Fruit fly (Drosophila melanogaster) whole organism, pupa: Measurements from ENCODE around the gene Trf5.

Source experiments
- CG10348 ChIP-seq: fragments of 200-800 bp; sonication (Bioruptor generic); IDR thresholded peaks from 2 replicates; pipeline ENCODE4 v1.3.6; 2022; ENCODE audit warnings: missing biosample characterization, missing genetic modification characterization
- CG12605 ChIP-seq: fragments of 200-800 bp; sonication (Bioruptor generic); IDR thresholded peaks from 2 replicates; pipeline ENCODE4 v1.3.6; 2022; ENCODE audit warnings: missing biosample characterization, missing genetic modification characterization
- CG13204 ChIP-seq: fragments of 200-800 bp; sonication (Bioruptor generic); optimal IDR thresholded peaks from 2 replicates; lab custom pipeline; 2018; ENCODE audit warnings: missing biosample characterization, mild to moderate bottlenecking, missing genetic modification characterization, moderate library complexity
- CG14655 ChIP-seq: fragments of 200-800 bp; sonication (Bioruptor generic); optimal IDR thresholded peaks from 3 replicates; lab custom pipeline; 2017; ENCODE audit warnings: mild to moderate bottlenecking, missing biosample characterization, missing genetic modification reagents, missing genetic modification characterization
- CG15710 ChIP-seq: fragments of 200-800 bp; sonication (Bioruptor generic); optimal IDR thresholded peaks from 2 replicates; lab custom pipeline; 2018; ENCODE audit warnings: missing biosample characterization, mild to moderate bottlenecking, missing genetic modification characterization, moderate library complexity
- CG32121 ChIP-seq: fragments of 200-800 bp; sonication (Bioruptor generic); IDR thresholded peaks from 2 replicates; pipeline ENCODE4 v1.3.6; 2022; ENCODE audit warnings: missing biosample characterization, missing genetic modification characterization
- CG34367 ChIP-seq: fragments of 200-800 bp; sonication (Bioruptor generic); optimal IDR thresholded peaks from 2 replicates; lab custom pipeline; 2018; ENCODE audit warnings: missing biosample characterization, mild to moderate bottlenecking, missing genetic modification characterization
- CG4496 ChIP-seq: fragments of 200-800 bp; sonication (Bioruptor generic); IDR thresholded peaks from 3 replicates; pipeline ENCODE4 v1.3.6; 2022; ENCODE audit warnings: missing biosample characterization, missing genetic modification characterization
- CG8159 ChIP-seq: fragments of 200-800 bp; sonication (Bioruptor generic); optimal IDR thresholded peaks from 3 replicates; lab custom pipeline; 2018; ENCODE audit warnings: missing biosample characterization, mild to moderate bottlenecking, missing genetic modification characterization, moderate library complexity
- CG8301 ChIP-seq: fragments of 200-800 bp; sonication (Bioruptor generic); optimal IDR thresholded peaks from 2 replicates; lab custom pipeline; 2018; ENCODE audit warnings: missing biosample characterization, mild to moderate bottlenecking, missing genetic modification characterization
- CG9948 ChIP-seq: fragments of 200-800 bp; sonication (Bioruptor generic); optimal IDR thresholded peaks from 2 replicates; lab custom pipeline; 2018; ENCODE audit warnings: missing biosample characterization, mild to moderate bottlenecking, missing genetic modification characterization, moderate library complexity
- D1 ChIP-seq: fragments of 200-800 bp; sonication (Bioruptor generic); optimal IDR thresholded peaks from 2 replicates; lab custom pipeline; 2018; ENCODE audit warnings: missing biosample characterization, mild to moderate bottlenecking, missing genetic modification characterization, moderate library complexity
- EcR ChIP-seq: fragments of 200-800 bp; sonication (Bioruptor generic); optimal IDR thresholded peaks from 3 replicates; lab custom pipeline; 2019; ENCODE audit warnings: missing biosample characterization, missing genetic modification characterization, mild to moderate bottlenecking, moderate library complexity, missing genetic modification reagents
- Ets98B ChIP-seq: fragments of 200-800 bp; sonication (Bioruptor generic); IDR thresholded peaks from 2 replicates; pipeline ENCODE4 v1.3.6; 2022; ENCODE audit warnings: missing biosample characterization, missing genetic modification characterization
- Pif1A ChIP-seq: fragments of 200-800 bp; sonication (Bioruptor generic); optimal IDR thresholded peaks from 3 replicates; lab custom pipeline; 2016; ENCODE audit warnings: missing biosample characterization, missing genetic modification characterization
- Pif1B ChIP-seq: fragments of 200-800 bp; sonication (Bioruptor generic); optimal IDR thresholded peaks from 3 replicates; lab custom pipeline; 2016; ENCODE audit warnings: missing biosample characterization, missing genetic modification characterization
- Snoo ChIP-seq: fragments of 200-800 bp; sonication (Bioruptor generic); optimal IDR thresholded peaks from 3 replicates; lab custom pipeline; 2017; ENCODE audit warnings: missing biosample characterization, mild to moderate bottlenecking, missing genetic modification characterization, inconsistent platforms
- fd96Ca ChIP-seq: fragments of 200-800 bp; sonication (Bioruptor generic); IDR thresholded peaks from 3 replicates; pipeline ENCODE4 v1.3.6; 2022; ENCODE audit warnings: missing biosample characterization, missing genetic modification characterization
- gl ChIP-seq: fragments of 200-800 bp; sonication (Bioruptor generic); optimal IDR thresholded peaks from 2 replicates; lab custom pipeline; 2018; ENCODE audit warnings: missing biosample characterization, mild to moderate bottlenecking, missing genetic modification characterization

The Trf5 gene

DNA sequence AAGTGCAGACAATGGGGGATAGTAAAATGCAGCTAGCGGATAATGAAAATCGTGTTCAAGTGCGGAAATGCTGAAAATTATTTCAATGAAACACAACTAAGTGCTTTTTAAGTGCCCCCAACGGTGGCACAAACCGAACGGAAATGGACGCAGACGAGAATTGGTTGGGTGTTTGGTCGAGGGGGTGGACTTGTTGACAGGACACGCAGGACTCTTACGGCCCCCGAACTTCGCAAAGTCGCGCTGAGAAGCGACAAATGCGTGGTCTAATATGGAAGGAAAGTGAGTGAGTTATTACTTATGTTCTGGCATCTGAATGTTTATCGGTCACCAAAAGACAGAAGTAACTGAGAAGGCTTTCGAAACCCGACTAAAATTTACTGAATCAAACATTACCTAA lies 43.5 kb downstream of the Trf5 start, which contains the start of gene Prosbeta4R1:
Prosbeta4R1 (plus strand) TSS at position 301 of the 400 bp plus-strand sequence.
- TF ChIP-seq EcR (GFP tag; lab: Kevin White, UChicago): no peak
- no peak for TF ChIP-seq CG8301 (tag; lab: Kevin White, UChicago)
- no peak for TF ChIP-seq D1
- TF ChIP-seq Pif1B (GFP tag; lab: Kevin White, UChicago): no peak
- no peak for TF ChIP-seq CG15710
- no peak for TF ChIP-seq CG12605
- no peak for TF ChIP-seq Pif1A (GFP tag; lab: Kevin White, UChicago)
- no peak for TF ChIP-seq CG9948 (tag; lab: Kevin White, UChicago)
- no peak for TF ChIP-seq CG14655
- TF ChIP-seq fd96Ca (GFP tag; lab: Robert Waterston, UW): no peak

DNA sequence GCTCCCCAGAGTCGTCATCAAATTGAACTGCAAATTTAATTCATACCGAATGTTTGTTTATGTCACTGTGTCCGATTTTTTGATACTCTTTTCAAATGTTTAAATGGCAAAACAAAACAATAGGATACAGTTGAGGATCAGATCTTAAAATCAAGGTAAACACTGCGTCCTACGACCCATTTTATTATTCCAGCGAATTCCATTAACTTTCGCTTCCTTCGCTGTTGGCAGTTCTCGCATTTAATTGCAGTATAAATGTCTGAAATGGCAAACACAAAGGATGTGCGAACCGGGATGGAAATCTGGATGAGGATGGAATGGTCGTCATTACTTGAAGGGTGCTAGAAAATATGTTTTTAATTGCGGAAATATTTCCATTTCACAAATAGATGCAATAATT lies 43.9 kb downstream of the Trf5 start, which contains the start of gene CG33125:
CG33125 (minus strand) TSS at position 101 of the 400 bp plus-strand sequence.
- TF ChIP-seq EcR (GFP tag; lab: Kevin White, UChicago) (no peak), CG15710 (no peak), gl (no peak), CG4496 (GFP tag; lab: Robert Waterston, UW) (no peak), Snoo (tag; lab: Kevin White, UChicago) (no peak), CG13204 (GFP tag; lab: Kevin White, UChicago) (no peak)

DNA sequence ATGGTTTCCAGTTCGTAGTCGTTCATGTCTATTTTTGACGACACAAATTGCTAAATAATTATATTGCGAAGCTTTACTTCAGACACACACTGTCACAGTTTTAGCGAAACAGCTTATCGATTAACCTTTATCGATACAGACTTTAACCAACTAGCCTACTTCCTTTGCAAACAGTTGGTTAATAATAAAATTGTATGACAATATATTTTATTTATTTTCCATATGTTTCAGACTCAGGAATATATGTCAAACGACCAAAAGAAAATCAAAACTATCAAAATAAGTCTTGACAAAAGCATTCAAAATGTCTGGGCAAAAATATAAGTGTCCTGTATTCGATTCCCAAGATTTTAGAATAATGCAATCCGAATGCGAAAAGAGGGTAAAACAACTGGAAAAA lies 48.6 kb downstream of the Trf5 start, which contains the start of the genes CG9962 and CG43851:
CG9962 (minus strand) TSS at position 101 of the 400 bp plus-strand sequence.
CG43851 (plus strand) TSS at position 267 of the 400 bp plus-strand sequence.
- TF ChIP-seq gl (no peak), EcR (GFP tag; lab: Kevin White, UChicago) (no peak), CG14655 (no peak), CG10348 (GFP tag; lab: Robert Waterston, UW) (no peak), CG12605 (no peak), fd96Ca (GFP tag; lab: Robert Waterston, UW) (no peak), CG32121 (no peak), Snoo (tag; lab: Kevin White, UChicago) (no peak), CG34367 (tag; lab: Kevin White, UChicago) (no peak), CG9948 (tag; lab: Kevin White, UChicago) (no peak), CG15710 (no peak), D1 (no peak), Ets98B (GFP tag; lab: Robert Waterston, UW) (no peak), Pif1B (GFP tag; lab: Kevin White, UChicago) (no peak), CG13204 (GFP tag; lab: Kevin White, UChicago) (no peak), CG4496 (GFP tag; lab: Robert Waterston, UW) (no peak), CG8159 (tag; lab: Kevin White, UChicago) (no peak)
